Fruit fly (Drosophila melanogaster) whole organism, adult: ENCODE data around the gene CG14414.

Experiments used
- CG12768 ChIP-seq: fragments of 200-800 bp; sonication (Bioruptor generic); optimal IDR thresholded peaks from 2 replicates; lab custom pipeline; 2017; ENCODE audit warnings: missing biosample characterization, missing genetic modification characterization, mild to moderate bottlenecking, moderate library complexity, missing genetic modification reagents
- CG1620 ChIP-seq: fragments of 200-800 bp; sonication (Bioruptor generic); optimal IDR thresholded peaks from 2 replicates; lab custom pipeline; 2016; ENCODE audit warnings: missing biosample characterization, missing genetic modification characterization
- CG33017 ChIP-seq: fragments of 200-800 bp; sonication (Bioruptor generic); optimal IDR thresholded peaks from 2 replicates; lab custom pipeline; 2018; ENCODE audit warnings: missing biosample characterization, mild to moderate bottlenecking, missing genetic modification characterization, moderate library complexity
- CG5204 ChIP-seq: fragments of 200-800 bp; sonication (Bioruptor generic); optimal IDR thresholded peaks from 2 replicates; lab custom pipeline; 2016; ENCODE audit warnings: missing biosample characterization, missing genetic modification characterization
- CG7045 ChIP-seq: fragments of 200-800 bp; sonication (Bioruptor generic); optimal IDR thresholded peaks from 2 replicates; lab custom pipeline; 2017; ENCODE audit warnings: missing biosample characterization, mild to moderate bottlenecking, missing genetic modification characterization
- Clk ChIP-seq: fragments of 200-800 bp; sonication (Bioruptor generic); optimal IDR thresholded peaks from 2 replicates; lab custom pipeline; 2017; ENCODE audit warnings: missing biosample characterization, missing genetic modification characterization
- Crg-1 ChIP-seq: fragments of 200-800 bp; sonication (Bioruptor generic); optimal IDR thresholded peaks from 2 replicates; lab custom pipeline; 2016; ENCODE audit warnings: missing biosample characterization, missing genetic modification characterization
- Hr96 ChIP-seq: fragments of 200-800 bp; sonication (Bioruptor generic); optimal IDR thresholded peaks from 2 replicates; lab custom pipeline; 2016; ENCODE audit warnings: missing biosample characterization, missing genetic modification characterization
- bab1 ChIP-seq: fragments of 200-800 bp; sonication (Bioruptor generic); optimal IDR thresholded peaks from 3 replicates; lab custom pipeline; 2019; ENCODE audit warnings: missing biosample characterization, mild to moderate bottlenecking, missing genetic modification characterization, moderate library complexity
- cnc ChIP-seq, 2 experiments: fragments of >200 bp; optimal IDR thresholded peaks; 2 replicates each; lab custom pipeline; 2017
- kay ChIP-seq: fragments of 200-800 bp; sonication (Bioruptor generic); peaks from one replicate; lab custom pipeline; 2016; ENCODE audit warnings: missing biosample characterization, missing genetic modification characterization, borderline replicate concordance
- ovo ChIP-seq: fragments of 200-800 bp; sonication (Bioruptor generic); optimal IDR thresholded peaks from 2 replicates; lab custom pipeline; 2016; ENCODE audit warnings: missing biosample characterization, missing genetic modification characterization
- tj ChIP-seq: fragments of 200-800 bp; sonication (Bioruptor generic); optimal IDR thresholded peaks from 3 replicates; lab custom pipeline; 2017; ENCODE audit warnings: missing biosample characterization, mild to moderate bottlenecking, missing genetic modification characterization, moderate library complexity

DNA sequence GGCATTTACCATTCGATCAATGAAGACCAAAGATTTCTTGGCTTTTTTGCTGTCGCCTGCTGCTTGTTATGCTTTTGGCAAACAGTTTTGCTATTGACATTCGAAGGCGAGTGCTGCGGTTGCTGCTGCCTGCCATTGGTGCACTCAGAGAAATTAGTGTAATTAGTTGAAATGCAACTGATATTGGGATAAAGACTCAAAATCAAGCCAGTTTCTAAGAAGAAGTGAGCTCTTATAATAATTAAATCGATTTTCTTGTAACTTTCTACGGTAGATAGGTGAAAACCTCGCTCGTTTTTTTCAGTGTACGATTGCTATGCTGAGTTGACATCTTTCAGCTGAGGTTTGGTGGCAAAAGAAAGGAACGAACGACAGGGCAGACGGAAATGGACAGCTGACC, 41.1 kb downstream of the CG14414 start:
- TF ChIP-seq tj (GFP tag; lab: Kevin White, UChicago) (no peak), kay (GFP tag; lab: Kevin White, UChicago) (no peak), CG33017 (no peak), CG12768 (GFP tag; lab: Kevin White, UChicago) (no peak), Crg-1 (GFP tag; lab: Kevin White, UChicago) (no peak), Clk (GFP tag; lab: Kevin White, UChicago) (no peak), ovo (GFP tag; lab: Kevin White, UChicago) (no peak), CG7045 (GFP tag; lab: Kevin White, UChicago) (no peak), Hr96 (GFP tag; lab: Kevin White, UChicago) (no peak), CG5204 (no peak), bab1 (no peak), CG1620 (no peak), cnc (optimal IDR thresholded peaks at IDR 0.05; lab: Kevin White, UChicago) (no peak)
